Worm (Caenorhabditis elegans) whole organism, early embryonic: ENCODE results near the gene F20E11.17.

Experiments used
- B0310.2 ChIP-seq: sonication (generic microtip); optimal IDR thresholded peaks from 2 replicates; lab custom pipeline; 2016; ENCODE audit warnings: mild to moderate bottlenecking, missing genetic modification characterization, missing compliant biosample characterization
- F13C5.2 ChIP-seq: sonication (generic microtip); optimal IDR thresholded peaks from 2 replicates; lab custom pipeline; 2017; ENCODE audit warnings: mild to moderate bottlenecking, missing genetic modification characterization, inconsistent platforms, missing compliant biosample characterization
- ama-1 ChIP-seq: fragments of 150-350 bp; optimal IDR thresholded peaks from 2 replicates; lab custom pipeline; 2014
- ceh-36 ChIP-seq: sonication (generic microtip); optimal IDR thresholded peaks from 2 replicates; lab custom pipeline; 2016; ENCODE audit warnings: missing genetic modification characterization, inconsistent platforms, missing compliant biosample characterization
- flt-1 ChIP-seq: fragments of 200-800 bp; sonication (Bioruptor generic); IDR thresholded peaks from 2 replicates; pipeline ENCODE4 v1.3.6; 2022; ENCODE audit warnings: missing genetic modification characterization, missing compliant biosample characterization
- tbx-37 ChIP-seq: fragments of 200-800 bp; sonication (Bioruptor generic); conservative IDR thresholded peaks from 2 replicates; pipeline ENCODE4 v1.3.6; 2022; ENCODE audit warnings: missing genetic modification reagents, missing genetic modification characterization, missing compliant biosample characterization

DNA sequence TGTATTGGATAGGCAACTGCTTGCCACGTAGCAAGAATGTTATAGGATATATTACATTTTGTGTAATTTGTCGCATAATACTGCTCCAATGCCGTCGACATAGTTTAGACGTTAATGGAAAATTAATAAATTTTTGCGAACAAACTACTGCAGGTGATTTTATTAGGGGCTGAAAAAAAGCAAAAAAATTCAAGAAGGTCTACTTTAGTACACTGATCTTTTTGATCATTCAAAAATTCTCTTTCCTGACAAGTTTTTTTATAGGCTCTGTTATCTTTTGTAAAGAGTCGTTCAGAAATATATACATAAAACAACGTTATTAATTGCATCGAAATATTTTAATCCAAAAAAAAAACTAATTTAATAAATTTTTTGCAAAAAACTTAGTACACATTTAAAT, 16.0 kb upstream of the F20E11.17 start, which contains the start of gene srh-111:
- TF ChIP-seq F13C5.2 (tag; lab: Kevin White, UChicago) (no peak), ceh-36 (tag; lab: Kevin White, UChicago) (no peak), tbx-37 (no peak), ama-1 (no peak), flt-1 (GFP tag; lab: Robert Waterston, UW) (no peak), B0310.2 (no peak)
